Fruit fly (Drosophila melanogaster) S2 (cell line): ENCODE measurements around the gene Elovl7.

ENCODE experiments used
- CG8478 ChIP-seq: fragments of >200 bp; optimal IDR thresholded peaks from 2 replicates; lab custom pipeline; 2018
- CTCF ChIP-seq, 2 experiments: fragments of >200 bp; optimal IDR thresholded peaks; 2 replicates each; lab custom pipeline; 2018

dm6 chr3R:7999530-8000116 is 4.0 kb upstream of the Elovl7 start, which contains the start of gene PIG-H:
- no peak for TF ChIP-seq CG8478 (lab: Kevin White, UChicago)
- no peak for TF ChIP-seq CTCF (optimal IDR thresholded peaks at IDR 0.05; lab: Kevin White, UChicago)
